Fruit fly (Drosophila melanogaster): ENCODE data around the gene Vha100-4.

- TF ChIP-seq CG1529 (GFP tag; optimal IDR thresholded peaks at IDR 0.05) (no peak), bcd (GFP tag; optimal IDR thresholded peaks at IDR 0.05) (no peak), CG6272 (GFP tag; IDR thresholded peaks at IDR 0.05) (no peak), insv (GFP tag; optimal IDR thresholded peaks at IDR 0.05) (no peak), CHES-1-like (GFP tag; optimal IDR thresholded peaks at IDR 0.05) (no peak), CG1832 (GFP tag; optimal IDR thresholded peaks at IDR 0.05) (no peak), br (optimal IDR thresholded peaks at IDR 0.05) (no peak), CG1792 (GFP tag; optimal IDR thresholded peaks at IDR 0.05) (no peak), ara (GFP tag; IDR thresholded peaks at IDR 0.05) (no peak)
Observed at dm6 chr3R:18395694-18396093, 6.1 kb upstream of the Vha100-4 start.

All from whole organism, embryonic.